Worm (Caenorhabditis elegans) whole organism, L3 larva: ENCODE measurements around the gene lin-26.

Experiments used
- ama-1 ChIP-seq: fragments of 150-350 bp; optimal IDR thresholded peaks from 2 replicates; lab custom pipeline; 2018
- ceh-28 ChIP-seq: fragments of 150-350 bp; optimal IDR thresholded peaks from 2 replicates; lab custom pipeline; 2014; ENCODE audit warnings: missing biosample characterization, missing genetic modification reagents, missing genetic modification characterization
- ceh-9 ChIP-seq: sonication (generic microtip); optimal IDR thresholded peaks from 2 replicates; lab custom pipeline; 2018; ENCODE audit warnings: missing biosample characterization, missing genetic modification characterization
- egl-27 ChIP-seq: sonication (generic microtip); optimal IDR thresholded peaks from 4 replicates; lab custom pipeline; 2017; ENCODE audit warnings: missing biosample characterization, missing genetic modification reagents, missing genetic modification characterization
- egl-5 ChIP-seq: fragments of 150-350 bp; optimal IDR thresholded peaks from 2 replicates; lab custom pipeline; 2017; ENCODE audit warnings: missing biosample characterization, missing genetic modification reagents, missing genetic modification characterization, inconsistent platforms
- elt-1 ChIP-seq: fragments of 150-350 bp; optimal IDR thresholded peaks from 2 replicates; lab custom pipeline; 2014; ENCODE audit warnings: missing biosample characterization, missing genetic modification characterization
- elt-3 ChIP-seq, 3 experiments: fragments of 150-350 bp in 1 of 3; sonication (generic microtip) in 2 of 3; optimal IDR thresholded peaks; 2 replicates in 2 of 3; 4 replicates in 1 of 3; lab custom pipeline; 2014 to 2017; ENCODE audit warnings: missing biosample characterization in 3 of 3, missing genetic modification characterization in 3 of 3
- eor-1 ChIP-seq, 2 experiments: fragments of 150-350 bp; optimal IDR thresholded peaks; 2 replicates each; lab custom pipeline; 2014 to 2018; ENCODE audit warnings: missing biosample characterization in 2 of 2, missing genetic modification characterization in 2 of 2
- fkh-10 ChIP-seq: sonication (generic microtip); optimal IDR thresholded peaks from 2 replicates; lab custom pipeline; 2017; ENCODE audit warnings: missing biosample characterization, missing genetic modification reagents, missing genetic modification characterization
- fos-1 ChIP-seq: fragments of 150-350 bp; optimal IDR thresholded peaks from 2 replicates; lab custom pipeline; 2014; ENCODE audit warnings: missing biosample characterization, missing genetic modification characterization
- hmg-11 ChIP-seq: sonication (generic microtip); optimal IDR thresholded peaks from 2 replicates; lab custom pipeline; 2016; ENCODE audit warnings: missing genetic modification characterization, missing compliant biosample characterization
- jun-1 ChIP-seq: fragments of 150-350 bp; optimal IDR thresholded peaks from 2 replicates; lab custom pipeline; 2014; ENCODE audit warnings: missing biosample characterization, missing genetic modification reagents, missing genetic modification characterization
- lin-15B ChIP-seq: fragments of 150-350 bp; optimal IDR thresholded peaks from 2 replicates; lab custom pipeline; 2014; ENCODE audit warnings: missing biosample characterization, missing genetic modification characterization
- lin-39 ChIP-seq: fragments of 150-350 bp; optimal IDR thresholded peaks from 2 replicates; lab custom pipeline; 2018; ENCODE audit warnings: missing biosample characterization, missing genetic modification reagents, missing genetic modification characterization
- lsy-12 ChIP-seq: sonication (generic microtip); optimal IDR thresholded peaks from 2 replicates; lab custom pipeline; 2016; ENCODE audit warnings: mild to moderate bottlenecking, missing genetic modification characterization, missing compliant biosample characterization
- mdl-1 ChIP-seq: fragments of 150-350 bp; optimal IDR thresholded peaks from 2 replicates; lab custom pipeline; 2014; ENCODE audit warnings: missing biosample characterization, missing genetic modification characterization
- mml-1 ChIP-seq: fragments of 150-350 bp; sonication (generic microtip); optimal IDR thresholded peaks from 3 replicates; lab custom pipeline; 2014; ENCODE audit warnings: missing biosample characterization, missing genetic modification characterization
- nfya-1 ChIP-seq: sonication (generic microtip); optimal IDR thresholded peaks from 2 replicates; lab custom pipeline; 2017; ENCODE audit warnings: missing genetic modification characterization, mild to moderate bottlenecking, missing compliant biosample characterization, antibody characterized with exemption, moderate library complexity; ENCODE audit not compliant: insufficient read depth
- nhr-11 ChIP-seq: fragments of 150-350 bp; optimal IDR thresholded peaks from 2 replicates; lab custom pipeline; 2014; ENCODE audit warnings: missing biosample characterization, missing genetic modification characterization
- nhr-12 ChIP-seq: fragments of 150-350 bp; optimal IDR thresholded peaks from 2 replicates; lab custom pipeline; 2014; ENCODE audit warnings: missing biosample characterization, missing genetic modification characterization
- nhr-23 ChIP-seq: fragments of 150-350 bp; optimal IDR thresholded peaks from 2 replicates; lab custom pipeline; 2014; ENCODE audit warnings: missing biosample characterization, missing genetic modification reagents, missing genetic modification characterization
- nhr-237 ChIP-seq: fragments of 150-350 bp; optimal IDR thresholded peaks from 2 replicates; lab custom pipeline; 2014; ENCODE audit warnings: missing biosample characterization, missing genetic modification characterization
- nhr-25 ChIP-seq: sonication (generic microtip); optimal IDR thresholded peaks from 2 replicates; lab custom pipeline; 2017; ENCODE audit warnings: missing biosample characterization, missing genetic modification characterization
- nhr-28 ChIP-seq: fragments of 150-350 bp; optimal IDR thresholded peaks from 2 replicates; lab custom pipeline; 2014; ENCODE audit warnings: missing biosample characterization, missing genetic modification characterization
- nhr-43 ChIP-seq: sonication (generic microtip); optimal IDR thresholded peaks from 2 replicates; lab custom pipeline; 2016; ENCODE audit warnings: mild to moderate bottlenecking, missing genetic modification characterization, missing compliant biosample characterization; ENCODE audit not compliant: poor library complexity, severe bottlenecking
- nhr-77 ChIP-seq: fragments of 150-350 bp; optimal IDR thresholded peaks from 2 replicates; lab custom pipeline; 2014; ENCODE audit warnings: missing biosample characterization, missing genetic modification characterization
- pha-4 ChIP-seq: fragments of 150-350 bp; optimal IDR thresholded peaks from 2 replicates; lab custom pipeline; 2014; ENCODE audit warnings: missing biosample characterization, missing genetic modification reagents, missing genetic modification characterization
- pqm-1 ChIP-seq: fragments of 150-350 bp; optimal IDR thresholded peaks from 2 replicates; lab custom pipeline; 2017; ENCODE audit warnings: missing biosample characterization, missing genetic modification characterization, inconsistent platforms
- sea-2 ChIP-seq: fragments of 150-350 bp; sonication (generic microtip); optimal IDR thresholded peaks from 4 replicates; lab custom pipeline; 2014; ENCODE audit warnings: missing biosample characterization, missing genetic modification reagents, missing genetic modification characterization
- snpc-4 ChIP-seq: fragments of 150-350 bp; optimal IDR thresholded peaks from 2 replicates; lab custom pipeline; 2014; ENCODE audit warnings: missing biosample characterization, missing genetic modification characterization
- ztf-11 ChIP-seq: fragments of 150-350 bp; optimal IDR thresholded peaks from 2 replicates; lab custom pipeline; 2014; ENCODE audit warnings: missing biosample characterization, missing genetic modification characterization

Gene lin-26

ce11 chrII:7670039-7670438 is 12.0 kb upstream of the lin-26 start:
- TF ChIP-seq nhr-23 (tag; lab: Kevin White, UChicago) (no peak), nhr-12 (tag; lab: Kevin White, UChicago) (no peak), nhr-11 (tag; lab: Kevin White, UChicago) (no peak), ztf-11 (no peak), pha-4 (no peak), elt-3 (tag; optimal IDR thresholded peaks at IDR 0.05; lab: Kevin White, UChicago) (no peak), eor-1 (tag; optimal IDR thresholded peaks at IDR 0.05; lab: Kevin White, UChicago) (no peak), ceh-28 (peak; percentile 66)

ce11 chrII:7671705-7672104 is 10.3 kb upstream of the lin-26 start, which contains the start of gene lir-1:
Gene lir-1 (plus strand): TSS chrII:7672005.
- TF ChIP-seq nhr-12 (tag; lab: Kevin White, UChicago) (no peak), mml-1 (tag; lab: Kevin White, UChicago) (no peak), nhr-23 (tag; lab: Kevin White, UChicago) (no peak), ama-1 (lab: Kevin White, UChicago) (no peak), lin-15B (no peak), nhr-28 (tag; lab: Kevin White, UChicago) (no peak)
- TF ChIP-seq, all 47 proteins: peak for 0

ce11 chrII:7675752-7676151 is 6.2 kb upstream of the lin-26 start:
- TF ChIP-seq fkh-10 (GFP tag; lab: Kevin White, UChicago): no peak
- no peak for TF ChIP-seq elt-3 (tag; optimal IDR thresholded peaks at IDR 0.05; lab: Kevin White, UChicago)

- TF ChIP-seq nhr-43 (peak; percentile 47), hmg-11 (tag; lab: Kevin White, UChicago) (no peak), nhr-23 (tag; lab: Kevin White, UChicago) (peak; percentile 38)
Measured at ce11 chrII:7676307-7676905, 5.6 kb upstream of the lin-26 start.

- TF ChIP-seq lin-39 (tag; lab: Kevin White, UChicago) (no peak), mdl-1 (no peak), nhr-25 (peak; percentile 60), elt-3 (tag; optimal IDR thresholded peaks at IDR 0.05; lab: Kevin White, UChicago) (no peak)
Measured at ce11 chrII:7678512-7678911, 3.5 kb upstream of the lin-26 start.

ce11 chrII:7679499-7680012 is 2.4 kb upstream of the lin-26 start:
- peak; percentile 4 for TF ChIP-seq nfya-1
- peak; percentile 81 for TF ChIP-seq nhr-25
- TF ChIP-seq egl-27: no peak
- TF ChIP-seq lin-15B: no peak
- TF ChIP-seq nhr-23 (tag; lab: Kevin White, UChicago): no peak

- TF ChIP-seq fos-1 (tag; lab: Kevin White, UChicago) (no peak), egl-5 (tag; lab: Kevin White, UChicago) (no peak), nhr-237 (tag; lab: Kevin White, UChicago) (no peak), elt-1 (tag; lab: Kevin White, UChicago) (no peak), jun-1 (tag; lab: Kevin White, UChicago) (no peak), snpc-4 (tag; lab: Kevin White, UChicago) (no peak), nhr-77 (tag; lab: Kevin White, UChicago) (no peak), ceh-9 (tag; lab: Kevin White, UChicago) (no peak), nhr-43 (no peak), pqm-1 (tag; lab: Kevin White, UChicago) (no peak), sea-2 (GFP tag; lab: Kevin White, UChicago) (no peak), ceh-28 (no peak), egl-27 (no peak), lsy-12 (tag; lab: Kevin White, UChicago) (no peak), mml-1 (tag; lab: Kevin White, UChicago) (no peak), nhr-23 (tag; lab: Kevin White, UChicago) (no peak)
Measured at ce11 chrII:7682488-7682887, 490 bp downstream of the lin-26 start.
